Fruit fly (Drosophila melanogaster) whole organism, wandering third instar larva: ENCODE results near the gene CG7215.

Experiments used
- Abd-B ChIP-seq: fragments of >200 bp; optimal IDR thresholded peaks from 2 replicates; lab custom pipeline; 2017; ENCODE audit warnings: missing biosample characterization, missing genetic modification characterization
- Dfd ChIP-seq: fragments of >200 bp; optimal IDR thresholded peaks from 2 replicates; lab custom pipeline; 2017; ENCODE audit warnings: missing biosample characterization, missing genetic modification characterization
- HLH106 ChIP-seq: fragments of 200-800 bp; optimal IDR thresholded peaks from 3 replicates; lab custom pipeline; 2019; ENCODE audit warnings: missing biosample characterization, mild to moderate bottlenecking, missing genetic modification characterization, moderate library complexity
- Hr78 ChIP-seq: fragments of >200 bp; optimal IDR thresholded peaks from 2 replicates; lab custom pipeline; 2017; ENCODE audit warnings: missing biosample characterization, missing genetic modification characterization
- Myc ChIP-seq: fragments of >200 bp; optimal IDR thresholded peaks from 2 replicates; lab custom pipeline; 2017
- N ChIP-seq: fragments of >200 bp; optimal IDR thresholded peaks from 2 replicates; lab custom pipeline; 2018; ENCODE audit warnings: missing biosample characterization, missing external identifiers, missing genetic modification characterization
- OdsH ChIP-seq: fragments of 200-800 bp; sonication (Bioruptor generic); optimal IDR thresholded peaks from 2 replicates; lab custom pipeline; 2016; ENCODE audit warnings: missing biosample characterization, mild to moderate bottlenecking, missing genetic modification characterization
- lola ChIP-seq: fragments of >200 bp; optimal IDR thresholded peaks from 2 replicates; lab custom pipeline; 2017; ENCODE audit warnings: missing biosample characterization, missing genetic modification characterization
- pan ChIP-seq: fragments of >200 bp; optimal IDR thresholded peaks from 2 replicates; lab custom pipeline; 2017
- psq ChIP-seq: fragments of 200-800 bp; sonication (Bioruptor generic); optimal IDR thresholded peaks from 3 replicates; lab custom pipeline; 2017; ENCODE audit warnings: missing biosample characterization, mild to moderate bottlenecking, missing genetic modification characterization, moderate library complexity

DNA sequence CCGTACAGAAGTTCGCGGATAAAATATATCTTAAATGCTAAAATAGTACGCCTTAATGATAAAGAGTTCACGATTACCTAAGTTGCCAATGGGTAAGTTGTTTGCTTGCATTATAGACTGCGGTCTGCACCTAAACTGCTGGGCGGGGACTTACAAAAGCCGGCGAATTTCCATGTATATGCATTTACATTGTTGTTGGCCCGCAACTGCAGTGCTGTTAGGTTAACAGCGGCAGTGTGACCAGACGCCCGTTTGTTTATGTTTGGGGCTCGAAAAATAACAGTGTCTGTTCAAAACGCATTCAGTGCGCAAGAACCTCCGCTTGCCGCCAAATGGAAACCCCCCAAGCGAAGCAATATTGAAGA is 32.8 kb upstream of the CG7215 start:
- TF ChIP-seq HLH106 (tag; lab: Kevin White, UChicago), result no peak
- TF ChIP-seq psq, result no peak
- TF ChIP-seq Dfd (GFP tag; lab: Kevin White, UChicago), result no peak
- no peak for TF ChIP-seq Abd-B (GFP tag; lab: Kevin White, UChicago)
- no peak for TF ChIP-seq Hr78 (GFP tag; lab: Kevin White, UChicago)
- TF ChIP-seq OdsH, result no peak
- TF ChIP-seq lola (GFP tag; lab: Kevin White, UChicago), result no peak
- no peak for TF ChIP-seq Myc (lab: Kevin White, UChicago)
- no peak for TF ChIP-seq N (GFP tag; lab: Kevin White, UChicago)
- TF ChIP-seq pan (lab: Kevin White, UChicago), result no peak
